Worm (Caenorhabditis elegans) whole organism, L4/young adult: Measurements from ENCODE around the gene oac-10.

Experiments
- W03F9.2 ChIP-seq: fragments of 150-350 bp; optimal IDR thresholded peaks from 2 replicates; lab custom pipeline; 2014; ENCODE audit warnings: missing biosample characterization, missing genetic modification characterization
- dao-5 ChIP-seq: sonication (generic microtip); optimal IDR thresholded peaks from 2 replicates; lab custom pipeline; 2016; ENCODE audit warnings: missing genotype, missing genetic modification characterization, moderate library complexity, missing compliant biosample characterization

ce11 chrII:3911716-3912115 lies 42.0 kb downstream of the oac-10 start, which contains the start of gene F53C3.1:
- TF ChIP-seq dao-5 (tag; lab: Kevin White, UChicago) (no peak), W03F9.2 (tag; lab: Kevin White, UChicago) (no peak)
